Fruit fly (Drosophila melanogaster): ENCODE data around the gene Nedd8.

Nedd8 gene

dm6 chr2L:18948065-18948723 is 3.4 kb downstream of the Nedd8 start (continued):
- TF ChIP-seq CG10321 (GFP tag; IDR thresholded peaks at IDR 0.05), result no peak
- peak; percentile 48 for TF ChIP-seq CG12942 (GFP tag; optimal IDR thresholded peaks at IDR 0.05)
- TF ChIP-seq org-1 (GFP tag; optimal IDR thresholded peaks at IDR 0.05), result peak; percentile 54
- no peak for TF ChIP-seq Lim3 (GFP tag; IDR thresholded peaks at IDR 0.05)
- peak; percentile 80 for TF ChIP-seq Ets65A (GFP tag)
- TF ChIP-seq run (tag; optimal IDR thresholded peaks at IDR 0.05), result peak; percentile 65
- TF ChIP-seq sc (optimal IDR thresholded peaks at IDR 0.05), result no peak
- peak; percentile 81 for TF ChIP-seq sc (GFP tag; optimal IDR thresholded peaks at IDR 0.05)
- 0 out of 2 replicates have a peak, but pooled peaks have one; percentile 22 for TF ChIP-seq CG11696 (GFP tag; IDR thresholded peaks at IDR 0.05)
- peak; percentile 22 for TF ChIP-seq Nf-YC (tag; optimal IDR thresholded peaks at IDR 0.05)
- no peak for TF ChIP-seq CG31388 (GFP tag; optimal IDR thresholded peaks at IDR 0.05)
- TF ChIP-seq tup (GFP tag; optimal IDR thresholded peaks at IDR 0.05), result no peak
- TF ChIP-seq bowl (GFP tag; IDR thresholded peaks at IDR 0.05), result no peak
- TF ChIP-seq CG6854 (GFP tag; optimal IDR thresholded peaks at IDR 0.05), result no peak
- peak; percentile 56 for TF ChIP-seq Med (GFP tag)
- TF ChIP-seq mam (GFP tag; optimal IDR thresholded peaks at IDR 0.05), result no peak
- TF ChIP-seq CG17361 (GFP tag; IDR thresholded peaks at IDR 0.05), result peak; percentile 82
- TF ChIP-seq vvl (GFP tag; IDR thresholded peaks at IDR 0.05), result no peak
- TF ChIP-seq slp2 (GFP tag; optimal IDR thresholded peaks at IDR 0.05), result peak; percentile 55
- TF ChIP-seq kah (GFP tag; optimal IDR thresholded peaks at IDR 0.05), result peak; percentile 18
- TF ChIP-seq ftz-f1 (GFP tag; optimal IDR thresholded peaks at IDR 0.05), result no peak
- TF ChIP-seq tll (GFP tag; optimal IDR thresholded peaks at IDR 0.05), result no peak
- peak; percentile 77 for TF ChIP-seq CG10209 (GFP tag; optimal IDR thresholded peaks at IDR 0.05)
- TF ChIP-seq Poxn (GFP tag; IDR thresholded peaks at IDR 0.05), result no peak
- no peak for TF ChIP-seq cas (GFP tag; IDR thresholded peaks at IDR 0.05)
- peak; percentile 78 for TF ChIP-seq fd96Cb (tag; optimal IDR thresholded peaks at IDR 0.05)
- TF ChIP-seq dmrt11E (tag; optimal IDR thresholded peaks at IDR 0.05), result peak; percentile 87
- no peak for TF ChIP-seq luna (GFP tag; optimal IDR thresholded peaks at IDR 0.05)
- no peak for TF ChIP-seq Rx (GFP tag; IDR thresholded peaks at IDR 0.05)
- TF ChIP-seq Fer3 (tag; optimal IDR thresholded peaks at IDR 0.05), result peak; percentile 27
- no peak for TF ChIP-seq B-H2 (GFP tag; optimal IDR thresholded peaks at IDR 0.05)
- peak; percentile 66 for TF ChIP-seq CG10431 (GFP tag; optimal IDR thresholded peaks at IDR 0.05)
- TF ChIP-seq CG5245 (GFP tag; optimal IDR thresholded peaks at IDR 0.05), result peak; percentile 8
- TF ChIP-seq CG9932 (GFP tag; IDR thresholded peaks at IDR 0.05), result no peak
- TF ChIP-seq chm (GFP tag; IDR thresholded peaks at IDR 0.05), result peak; percentile 53; the same call in 1 of the 2 replicates
- TF ChIP-seq sna (GFP tag; IDR thresholded peaks at IDR 0.05; ENCODE audit: partially characterized antibody), result no peak
- TF ChIP-seq HLH3B (GFP tag; IDR thresholded peaks at IDR 0.05), result peak; percentile 49; the same call in 1 of the 2 replicates
- no peak for TF ChIP-seq disco-r (GFP tag; optimal IDR thresholded peaks at IDR 0.05)
- TF ChIP-seq CG18262 (tag; optimal IDR thresholded peaks at IDR 0.05), result peak; percentile 91
- TF ChIP-seq CG12769 (tag; optimal IDR thresholded peaks at IDR 0.05), result no peak
- TF ChIP-seq CG12104 (GFP tag; optimal IDR thresholded peaks at IDR 0.05), result no peak
- TF ChIP-seq CG32532 (GFP tag; IDR thresholded peaks at IDR 0.05), result no peak
- TF ChIP-seq grn (GFP tag; optimal IDR thresholded peaks at IDR 0.05), result no peak
- TF ChIP-seq CG8765 (GFP tag; IDR thresholded peaks at IDR 0.05), result no peak
- TF ChIP-seq Six4 (GFP tag; optimal IDR thresholded peaks at IDR 0.05), result peak; percentile 64
- no peak for TF ChIP-seq MTF-1 (GFP tag; optimal IDR thresholded peaks at IDR 0.05; ENCODE audit: borderline replicate concordance)
- TF ChIP-seq CG10274 (GFP tag; optimal IDR thresholded peaks at IDR 0.05), result no peak
- peak; percentile 66 for TF ChIP-seq odd (GFP tag; optimal IDR thresholded peaks at IDR 0.05)
- TF ChIP-seq CG34376 (GFP tag; optimal IDR thresholded peaks at IDR 0.05), result no peak
- TF ChIP-seq CG12219 (GFP tag; optimal IDR thresholded peaks at IDR 0.05), result peak; percentile 70
- TF ChIP-seq sens (GFP tag), result peak; percentile 94

Data from whole organism, embryonic.